Worm (Caenorhabditis elegans): ENCODE results near the gene sri-73.

- TF ChIP-seq nhr-42 (GFP tag; IDR thresholded peaks at IDR 0.05) (no peak), ztf-11 (tag; optimal IDR thresholded peaks at IDR 0.05) (no peak)
Observed at ce11 chrV:565984-566383, at the start of gene sri-73.

Measured in whole organism, L4 larva.